Worm (Caenorhabditis elegans) whole organism, L2 larva: ENCODE data around the gene C55B6.4.

Source experiments
- C34F6.9 ChIP-seq: fragments of 150-350 bp; optimal IDR thresholded peaks from 2 replicates; lab custom pipeline; 2014; ENCODE audit warnings: missing biosample characterization, missing genetic modification characterization
- F13H6.1 ChIP-seq: sonication (generic microtip); optimal IDR thresholded peaks from 2 replicates; lab custom pipeline; 2016; ENCODE audit warnings: missing genetic modification characterization, missing compliant biosample characterization
- R02D3.7 ChIP-seq: fragments of 150-350 bp; optimal IDR thresholded peaks from 2 replicates; lab custom pipeline; 2014; ENCODE audit warnings: missing biosample characterization, missing genetic modification characterization
- Y55F3AM.14 ChIP-seq: fragments of 200-800 bp; sonication (Bioruptor generic); optimal IDR thresholded peaks from 2 replicates; lab custom pipeline; 2018; ENCODE audit warnings: mild to moderate bottlenecking, missing genetic modification characterization, missing compliant biosample characterization
- ZK546.5 ChIP-seq: sonication (generic microtip); optimal IDR thresholded peaks from 2 replicates; lab custom pipeline; 2017; ENCODE audit warnings: missing biosample characterization, missing genetic modification characterization
- alr-1 ChIP-seq: fragments of 150-350 bp; optimal IDR thresholded peaks from 2 replicates; lab custom pipeline; 2014; ENCODE audit warnings: missing biosample characterization, missing genetic modification characterization
- aly-2 ChIP-seq: fragments of 150-350 bp; optimal IDR thresholded peaks from 2 replicates; lab custom pipeline; 2014; ENCODE audit warnings: missing biosample characterization, missing genetic modification characterization
- ama-1 ChIP-seq: fragments of 150-350 bp; optimal IDR thresholded peaks from 2 replicates; lab custom pipeline; 2018; ENCODE audit warnings: inconsistent platforms
- blmp-1 ChIP-seq: sonication (generic microtip); optimal IDR thresholded peaks from 2 replicates; lab custom pipeline; 2017; ENCODE audit warnings: missing genetic modification characterization, mild to moderate bottlenecking, missing compliant biosample characterization, antibody characterized with exemption, moderate library complexity; ENCODE audit not compliant: insufficient read depth
- ceh-82 ChIP-seq: fragments of 150-350 bp; optimal IDR thresholded peaks from 2 replicates; lab custom pipeline; 2014; ENCODE audit warnings: missing biosample characterization, missing genetic modification characterization
- crh-2 ChIP-seq: sonication (generic microtip); optimal IDR thresholded peaks from 2 replicates; lab custom pipeline; 2017; ENCODE audit warnings: missing biosample characterization, missing genetic modification characterization
- dmd-4 ChIP-seq: sonication (generic microtip); optimal IDR thresholded peaks from 2 replicates; lab custom pipeline; 2017; ENCODE audit warnings: missing biosample characterization, missing genetic modification characterization
- egl-27 ChIP-seq: sonication (generic microtip); optimal IDR thresholded peaks from 3 replicates; lab custom pipeline; 2017; ENCODE audit warnings: missing biosample characterization, missing genetic modification reagents, missing genetic modification characterization
- elt-1 ChIP-seq: fragments of 150-350 bp; optimal IDR thresholded peaks from 2 replicates; lab custom pipeline; 2014; ENCODE audit warnings: missing biosample characterization, missing genetic modification characterization
- elt-3 ChIP-seq: sonication (generic microtip); optimal IDR thresholded peaks from 2 replicates; lab custom pipeline; 2017; ENCODE audit warnings: missing biosample characterization, missing genetic modification characterization
- fos-1 ChIP-seq: fragments of 150-350 bp; optimal IDR thresholded peaks from 2 replicates; lab custom pipeline; 2014; ENCODE audit warnings: missing biosample characterization, missing genetic modification characterization
- lin-11 ChIP-seq: fragments of 150-350 bp; sonication (generic microtip); optimal IDR thresholded peaks from 2 replicates; lab custom pipeline; 2014; ENCODE audit warnings: missing biosample characterization, missing genetic modification characterization, inconsistent platforms, mixed read lengths
- lin-13 ChIP-seq: fragments of 150-350 bp; optimal IDR thresholded peaks from 2 replicates; lab custom pipeline; 2014; ENCODE audit warnings: missing biosample characterization, missing genetic modification reagents, missing genetic modification characterization
- lin-39 ChIP-seq: fragments of 150-350 bp; optimal IDR thresholded peaks from 2 replicates; lab custom pipeline; 2014; ENCODE audit warnings: missing biosample characterization, missing genetic modification reagents, missing genetic modification characterization
- lsy-2 ChIP-seq, 2 experiments: fragments of 150-350 bp in 1 of 2; sonication (generic microtip) in 1 of 2; optimal IDR thresholded peaks; 2 replicates each; lab custom pipeline; 2014 to 2017; ENCODE audit warnings: missing biosample characterization in 2 of 2, missing genetic modification characterization in 2 of 2
- mab-5 ChIP-seq: fragments of 150-350 bp; optimal IDR thresholded peaks from 2 replicates; lab custom pipeline; 2014; ENCODE audit warnings: missing biosample characterization, missing genetic modification characterization
- mbf-1 ChIP-seq: sonication (generic microtip); optimal IDR thresholded peaks from 2 replicates; lab custom pipeline; 2017; ENCODE audit warnings: missing biosample characterization, missing genetic modification characterization
- mdl-1 ChIP-seq, 2 experiments: fragments of 150-350 bp in 1 of 2; sonication (generic microtip) in 1 of 2; optimal IDR thresholded peaks; 2 replicates each; lab custom pipeline; 2017; ENCODE audit warnings: missing biosample characterization in 2 of 2, missing genetic modification characterization in 2 of 2
- nhr-10 ChIP-seq: sonication (generic microtip); optimal IDR thresholded peaks from 2 replicates; lab custom pipeline; 2017; ENCODE audit warnings: missing biosample characterization, missing genetic modification characterization
- nhr-11 ChIP-seq: fragments of 150-350 bp; optimal IDR thresholded peaks from 2 replicates; lab custom pipeline; 2014; ENCODE audit warnings: missing biosample characterization, missing genetic modification characterization
- nhr-12 ChIP-seq: fragments of 150-350 bp; optimal IDR thresholded peaks from 2 replicates; lab custom pipeline; 2014; ENCODE audit warnings: missing biosample characterization, missing genetic modification characterization
- nhr-129 ChIP-seq: fragments of 150-350 bp; optimal IDR thresholded peaks from 2 replicates; lab custom pipeline; 2014; ENCODE audit warnings: missing biosample characterization, missing genetic modification characterization
- nhr-21 ChIP-seq: fragments of 150-350 bp; optimal IDR thresholded peaks from 2 replicates; lab custom pipeline; 2014; ENCODE audit warnings: missing biosample characterization, missing genetic modification characterization
- nhr-23 ChIP-seq: fragments of 150-350 bp; optimal IDR thresholded peaks from 2 replicates; lab custom pipeline; 2014; ENCODE audit warnings: missing biosample characterization, missing genetic modification reagents, missing genetic modification characterization
- nhr-237 ChIP-seq: fragments of 150-350 bp; optimal IDR thresholded peaks from 2 replicates; lab custom pipeline; 2014; ENCODE audit warnings: missing biosample characterization, missing genetic modification characterization
- nhr-25 ChIP-seq: fragments of 150-350 bp; sonication (generic microtip); optimal IDR thresholded peaks from 3 replicates; lab custom pipeline; 2014; ENCODE audit warnings: missing biosample characterization, missing genetic modification characterization
- nhr-6 ChIP-seq: fragments of 150-350 bp; optimal IDR thresholded peaks from 2 replicates; lab custom pipeline; 2014; ENCODE audit warnings: missing biosample characterization, missing genetic modification characterization
- nhr-77 ChIP-seq: fragments of 150-350 bp; optimal IDR thresholded peaks from 2 replicates; lab custom pipeline; 2014; ENCODE audit warnings: missing biosample characterization, missing genetic modification characterization
- peb-1 ChIP-seq: fragments of 150-350 bp; optimal IDR thresholded peaks from 2 replicates; lab custom pipeline; 2014; ENCODE audit warnings: missing biosample characterization, missing genetic modification characterization
- sem-4 ChIP-seq: fragments of 150-350 bp; optimal IDR thresholded peaks from 2 replicates; lab custom pipeline; 2014; ENCODE audit warnings: missing biosample characterization, missing genetic modification reagents, missing genetic modification characterization
- skn-1 ChIP-seq: sonication (generic microtip); optimal IDR thresholded peaks from 2 replicates; lab custom pipeline; 2017; ENCODE audit warnings: missing biosample characterization, missing genetic modification characterization
- sma-9 ChIP-seq, 2 experiments: fragments of 150-350 bp in 1 of 2; sonication (generic microtip) in 1 of 2; optimal IDR thresholded peaks; 2 replicates each; lab custom pipeline; 2014 to 2016; ENCODE audit warnings: missing genetic modification characterization in 2 of 2, mild to moderate bottlenecking in 1 of 2, missing biosample characterization in 1 of 2, missing compliant biosample characterization in 1 of 2, missing genetic modification reagents in 1 of 2, moderate library complexity in 1 of 2
- unc-39 ChIP-seq: fragments of 150-350 bp; optimal IDR thresholded peaks from 2 replicates; lab custom pipeline; 2014; ENCODE audit warnings: missing biosample characterization, missing genetic modification characterization
- unc-55 ChIP-seq: fragments of 150-350 bp; sonication (generic microtip); optimal IDR thresholded peaks from 3 replicates; lab custom pipeline; 2014; ENCODE audit warnings: missing biosample characterization, missing genetic modification reagents, missing genetic modification characterization

C55B6.4 gene

ce11 chrX:7210467-7211107, 23.1 kb upstream of the C55B6.4 start:
- TF ChIP-seq C34F6.9 (tag; lab: Kevin White, UChicago) (peak; percentile 10), nhr-11 (tag; lab: Kevin White, UChicago) (no peak), nhr-129 (tag; lab: Kevin White, UChicago) (peak; percentile 50), dmd-4 (no peak), ZK546.5 (tag; lab: Kevin White, UChicago) (no peak), elt-1 (tag; lab: Kevin White, UChicago) (no peak), blmp-1 (tag; lab: Kevin White, UChicago) (peak; percentile 93), sma-9 (GFP tag; optimal IDR thresholded peaks at IDR 0.05; lab: Kevin White, UChicago) (peak; percentile 35), sma-9 (tag; optimal IDR thresholded peaks at IDR 0.05; lab: Kevin White, UChicago) (no peak)

- TF ChIP-seq lin-11 (tag; lab: Kevin White, UChicago), result no peak
- no peak for TF ChIP-seq nhr-25 (tag; lab: Kevin White, UChicago)
- TF ChIP-seq mab-5 (tag; lab: Kevin White, UChicago), result no peak
- TF ChIP-seq egl-27 (tag; lab: Kevin White, UChicago), result no peak
- TF ChIP-seq blmp-1 (tag; lab: Kevin White, UChicago), result no peak
- TF ChIP-seq mdl-1 (tag; optimal IDR thresholded peaks at IDR 0.05; lab: Kevin White, UChicago), result no peak
- no peak for TF ChIP-seq ZK546.5 (tag; lab: Kevin White, UChicago)
- no peak for TF ChIP-seq lin-13 (GFP tag; lab: Kevin White, UChicago)
Observed at ce11 chrX:7209151-7209550, 21.6 kb upstream of the C55B6.4 start.

- TF ChIP-seq nhr-10 (tag; lab: Kevin White, UChicago), result no peak
- no peak for TF ChIP-seq nhr-23
- TF ChIP-seq C34F6.9 (tag; lab: Kevin White, UChicago), result no peak
- no peak for TF ChIP-seq crh-2 (tag; lab: Kevin White, UChicago)
- TF ChIP-seq elt-1 (tag; lab: Kevin White, UChicago), result no peak
- TF ChIP-seq R02D3.7 (tag; lab: Kevin White, UChicago), result no peak
- no peak for TF ChIP-seq aly-2 (tag; lab: Kevin White, UChicago)
- TF ChIP-seq lin-39 (tag; lab: Kevin White, UChicago), result no peak
- TF ChIP-seq unc-55 (GFP tag; lab: Kevin White, UChicago), result no peak
- no peak for TF ChIP-seq nhr-12 (tag; lab: Kevin White, UChicago)
- TF ChIP-seq peb-1, result no peak
- TF ChIP-seq nhr-6 (tag; lab: Kevin White, UChicago), result no peak
- TF ChIP-seq fos-1, result no peak
Observed at ce11 chrX:7206419-7206818, 18.9 kb upstream of the C55B6.4 start, which contains the start of gene ZK867.2. Gene ZK867.2 (plus strand): TSS chrX:7206719.

ce11 chrX:7205195-7205594, 17.7 kb upstream of the C55B6.4 start, which contains the start of gene C55B6.5:
Gene C55B6.5 (minus strand): TSS chrX:7205295.
- TF ChIP-seq mbf-1 (tag; lab: Kevin White, UChicago), result no peak
- no peak for TF ChIP-seq nhr-6 (tag; lab: Kevin White, UChicago)
- TF ChIP-seq nhr-11 (tag; lab: Kevin White, UChicago), result no peak
- TF ChIP-seq ceh-82 (tag; lab: Kevin White, UChicago), result no peak
- no peak for TF ChIP-seq Y55F3AM.14 (GFP tag; lab: Kevin White, UChicago)
- no peak for TF ChIP-seq skn-1
- no peak for TF ChIP-seq ZK546.5 (tag; lab: Kevin White, UChicago)
- TF ChIP-seq alr-1 (tag; lab: Kevin White, UChicago), result no peak
- no peak for TF ChIP-seq unc-39
- TF ChIP-seq nhr-77 (tag; lab: Kevin White, UChicago), result no peak
- TF ChIP-seq F13H6.1 (tag; lab: Kevin White, UChicago), result no peak
- no peak for TF ChIP-seq nhr-21 (tag; lab: Kevin White, UChicago)
- no peak for TF ChIP-seq sem-4 (tag; lab: Kevin White, UChicago)
- no peak for TF ChIP-seq lsy-2 (tag; optimal IDR thresholded peaks at IDR 0.05; lab: Kevin White, UChicago)
- TF ChIP-seq elt-3 (tag; lab: Kevin White, UChicago), result no peak
- TF ChIP-seq nhr-237 (tag; lab: Kevin White, UChicago), result no peak
- no peak for TF ChIP-seq sma-9 (GFP tag; optimal IDR thresholded peaks at IDR 0.05; lab: Kevin White, UChicago)
- TF ChIP-seq sma-9 (tag; optimal IDR thresholded peaks at IDR 0.05; lab: Kevin White, UChicago), result no peak
- no peak for TF ChIP-seq mdl-1 (tag; optimal IDR thresholded peaks at IDR 0.05; lab: Kevin White, UChicago)
- TF ChIP-seq fos-1, result no peak
- no peak for TF ChIP-seq ama-1 (lab: Kevin White, UChicago)
